Worm (Caenorhabditis elegans) whole organism, L4 larva: ENCODE results near the gene srsx-27.

Experiments used
- F37D6.2 ChIP-seq: sonication (generic microtip); optimal IDR thresholded peaks from 2 replicates; lab custom pipeline; 2016; ENCODE audit warnings: mild to moderate bottlenecking, missing genetic modification characterization, missing compliant biosample characterization
- Y105C5A.15 ChIP-seq: fragments of 200-800 bp; sonication (Bioruptor generic); IDR thresholded peaks from 2 replicates; pipeline ENCODE4 v1.3.6; 2022; ENCODE audit warnings: missing genetic modification characterization, missing compliant biosample characterization
- ZK546.5 ChIP-seq, 2 experiments: sonication (generic microtip); optimal IDR thresholded peaks; 2 replicates each; lab custom pipeline; 2017; ENCODE audit warnings: missing biosample characterization in 2 of 2, missing genetic modification characterization in 2 of 2
- aha-1 ChIP-seq: fragments of 150-350 bp; peaks from one replicate; lab custom pipeline; 2014; ENCODE audit warnings: missing biosample characterization, missing genetic modification characterization
- aly-2 ChIP-seq: sonication (generic microtip); optimal IDR thresholded peaks from 2 replicates; lab custom pipeline; 2018; ENCODE audit warnings: missing biosample characterization, missing genetic modification characterization
- ces-1 ChIP-seq: fragments of 150-350 bp; sonication (generic microtip); optimal IDR thresholded peaks from 4 replicates; lab custom pipeline; 2014; ENCODE audit warnings: missing biosample characterization, missing genetic modification reagents, missing genetic modification characterization
- ctbp-1 ChIP-seq: fragments of 200-800 bp; sonication (Bioruptor generic); IDR thresholded peaks from 2 replicates; pipeline ENCODE4 v1.3.6; 2022; ENCODE audit warnings: missing genetic modification reagents, missing genetic modification characterization, missing compliant biosample characterization
- daf-16 ChIP-seq, 3 experiments: sonication (generic microtip); optimal IDR thresholded peaks; 2 replicates each; lab custom pipeline; 2016 to 2017; ENCODE audit warnings: missing genetic modification characterization in 3 of 3, missing genetic modification reagents in 3 of 3, mild to moderate bottlenecking in 2 of 3, missing compliant biosample characterization in 2 of 3, missing biosample characterization in 1 of 3, moderate library complexity in 1 of 3
- dpl-1 ChIP-seq: fragments of 150-350 bp; optimal IDR thresholded peaks from 2 replicates; lab custom pipeline; 2014; ENCODE audit warnings: missing biosample characterization, missing genetic modification reagents, missing genetic modification characterization
- dve-1 ChIP-seq: sonication (generic microtip); optimal IDR thresholded peaks from 2 replicates; lab custom pipeline; 2017; ENCODE audit warnings: antibody characterized with exemption, mild to moderate bottlenecking, missing genetic modification characterization, missing compliant biosample characterization; ENCODE audit not compliant: insufficient read depth
- egl-43 ChIP-seq: fragments of 200-800 bp; sonication (Bioruptor generic); IDR thresholded peaks from 2 replicates; pipeline ENCODE4 v1.3.6; 2022; ENCODE audit warnings: missing genetic modification reagents, missing genetic modification characterization, missing compliant biosample characterization
- hif-1 ChIP-seq, 2 experiments: sonication (generic microtip); optimal IDR thresholded peaks; 2 replicates each; lab custom pipeline; 2016 to 2017; ENCODE audit warnings: missing compliant biosample characterization in 2 of 2, missing genetic modification characterization in 2 of 2, missing genetic modification reagents in 2 of 2, missing genotype in 2 of 2, mild to moderate bottlenecking in 1 of 2
- hlh-11 ChIP-seq: fragments of 200-800 bp; sonication (Bioruptor generic); optimal IDR thresholded peaks from 2 replicates; lab custom pipeline; 2018; ENCODE audit warnings: mild to moderate bottlenecking, missing genetic modification characterization, missing compliant biosample characterization
- hlh-30 ChIP-seq: sonication (generic microtip); optimal IDR thresholded peaks from 2 replicates; lab custom pipeline; 2017; ENCODE audit warnings: antibody characterized with exemption, mild to moderate bottlenecking, missing genetic modification characterization, missing compliant biosample characterization; ENCODE audit not compliant: insufficient read depth
- hmg-1.1 ChIP-seq: fragments of 200-800 bp; sonication (Bioruptor generic); IDR thresholded peaks from 2 replicates; pipeline ENCODE4 v1.3.6; 2022; ENCODE audit warnings: missing genetic modification reagents, missing genetic modification characterization, missing compliant biosample characterization
- jun-1 ChIP-seq: fragments of 150-350 bp; optimal IDR thresholded peaks from 2 replicates; lab custom pipeline; 2014; ENCODE audit warnings: missing biosample characterization, missing genetic modification reagents, missing genetic modification characterization
- lin-1 ChIP-seq: fragments of 200-800 bp; sonication (Bioruptor generic); IDR thresholded peaks from 2 replicates; pipeline ENCODE4 v1.3.6; 2022; ENCODE audit warnings: missing genetic modification reagents, missing genetic modification characterization, missing compliant biosample characterization
- lin-15B ChIP-seq: fragments of 150-350 bp; sonication (generic microtip); optimal IDR thresholded peaks from 3 replicates; lab custom pipeline; 2014; ENCODE audit warnings: missing biosample characterization, missing genetic modification characterization
- lin-29 ChIP-seq: fragments of 200-800 bp; sonication (Bioruptor generic); IDR thresholded peaks from 2 replicates; pipeline ENCODE4 v1.3.6; 2022; ENCODE audit warnings: missing genetic modification reagents, missing genetic modification characterization, missing compliant biosample characterization
- lin-38 ChIP-seq: fragments of 200-800 bp; sonication (Bioruptor generic); IDR thresholded peaks from 2 replicates; pipeline ENCODE4 v1.3.6; 2022; ENCODE audit warnings: missing genetic modification reagents, missing genetic modification characterization, missing compliant biosample characterization
- lsy-2 ChIP-seq, 2 experiments: fragments of 150-350 bp in 1 of 2; sonication (generic microtip) in 1 of 2; optimal IDR thresholded peaks; 2 replicates each; lab custom pipeline; 2014 to 2017; ENCODE audit warnings: missing biosample characterization in 2 of 2, missing genetic modification characterization in 2 of 2
- mdl-1 ChIP-seq, 2 experiments: fragments of 150-350 bp in 1 of 2; sonication (generic microtip) in 1 of 2; optimal IDR thresholded peaks; 2 replicates each; lab custom pipeline; 2014 to 2017; ENCODE audit warnings: missing biosample characterization in 2 of 2, missing genetic modification characterization in 2 of 2
- mdt-29 ChIP-seq: fragments of 200-800 bp; sonication (Bioruptor generic); IDR thresholded peaks from 2 replicates; pipeline ENCODE4 v1.3.6; 2022; ENCODE audit warnings: missing genetic modification reagents, missing genetic modification characterization, missing compliant biosample characterization
- mxl-3 ChIP-seq: fragments of 200-800 bp; sonication (Bioruptor generic); optimal IDR thresholded peaks from 2 replicates; lab custom pipeline; 2018; ENCODE audit warnings: mild to moderate bottlenecking, missing genetic modification characterization, missing compliant biosample characterization
- nhr-10 ChIP-seq: fragments of 150-350 bp; optimal IDR thresholded peaks from 2 replicates; lab custom pipeline; 2014; ENCODE audit warnings: missing biosample characterization, missing genetic modification characterization
- nhr-102 ChIP-seq: sonication (generic microtip); optimal IDR thresholded peaks from 2 replicates; lab custom pipeline; 2016; ENCODE audit warnings: mild to moderate bottlenecking, missing genetic modification characterization, moderate library complexity, missing compliant biosample characterization
- nhr-11 ChIP-seq: fragments of 150-350 bp; optimal IDR thresholded peaks from 2 replicates; lab custom pipeline; 2014; ENCODE audit warnings: missing biosample characterization, missing genetic modification characterization
- nhr-25 ChIP-seq: sonication (generic microtip); optimal IDR thresholded peaks from 2 replicates; lab custom pipeline; 2017; ENCODE audit warnings: missing genetic modification characterization, mild to moderate bottlenecking, missing compliant biosample characterization, antibody characterized with exemption, moderate library complexity, borderline replicate concordance; ENCODE audit not compliant: insufficient read depth
- nhr-28 ChIP-seq: fragments of 150-350 bp; optimal IDR thresholded peaks from 2 replicates; lab custom pipeline; 2014; ENCODE audit warnings: missing biosample characterization, missing genetic modification characterization
- nhr-6 ChIP-seq: fragments of 150-350 bp; optimal IDR thresholded peaks from 2 replicates; lab custom pipeline; 2014; ENCODE audit warnings: missing biosample characterization, missing genetic modification characterization
- nhr-77 ChIP-seq: fragments of 150-350 bp; optimal IDR thresholded peaks from 2 replicates; lab custom pipeline; 2014; ENCODE audit warnings: missing biosample characterization, missing genetic modification characterization
- unc-62 ChIP-seq, 3 experiments: fragments of 150-350 bp in 1 of 3; sonication (generic microtip); optimal IDR thresholded peaks in 2 of 3; peaks in 1 of 3; 1 replicate in 1 of 3; 2 replicates in 2 of 3; lab custom pipeline; 2014 to 2017; ENCODE audit warnings: missing biosample characterization in 3 of 3, missing genetic modification characterization in 3 of 3, missing genetic modification reagents in 3 of 3, missing genotype in 1 of 3

The srsx-27 gene

ce11 chrV:10178166-10178565 is 28.3 kb downstream of the srsx-27 start (continued):
- TF ChIP-seq lin-1 (GFP tag; lab: Robert Waterston, UW) (no peak), hlh-30 (tag; lab: Kevin White, UChicago) (peak; percentile 64), dpl-1 (GFP tag; lab: Kevin White, UChicago) (peak; percentile 27), nhr-11 (peak; percentile 33), lin-38 (GFP tag; lab: Robert Waterston, UW) (peak; percentile 93), aly-2 (no peak), nhr-6 (tag; lab: Kevin White, UChicago) (no peak), ctbp-1 (GFP tag; lab: Robert Waterston, UW) (0 out of 2 replicates have a peak, but pooled peaks have one; percentile 22), lsy-2 (tag; optimal IDR thresholded peaks at IDR 0.05; lab: Kevin White, UChicago) (peak in 1 of 2 experiments; percentile 64), mdt-29 (GFP tag; lab: Robert Waterston, UW) (no peak), hlh-11 (tag; lab: Kevin White, UChicago) (peak; percentile 59), mdl-1 (tag; optimal IDR thresholded peaks at IDR 0.05; lab: Kevin White, UChicago) (peak in 1 of 2 experiments; percentile 17), F37D6.2 (tag; lab: Kevin White, UChicago) (no peak), nhr-28 (tag; lab: Kevin White, UChicago) (peak; percentile 40), ZK546.5 (tag; optimal IDR thresholded peaks at IDR 0.05; lab: Kevin White, UChicago) (no peak)

DNA sequence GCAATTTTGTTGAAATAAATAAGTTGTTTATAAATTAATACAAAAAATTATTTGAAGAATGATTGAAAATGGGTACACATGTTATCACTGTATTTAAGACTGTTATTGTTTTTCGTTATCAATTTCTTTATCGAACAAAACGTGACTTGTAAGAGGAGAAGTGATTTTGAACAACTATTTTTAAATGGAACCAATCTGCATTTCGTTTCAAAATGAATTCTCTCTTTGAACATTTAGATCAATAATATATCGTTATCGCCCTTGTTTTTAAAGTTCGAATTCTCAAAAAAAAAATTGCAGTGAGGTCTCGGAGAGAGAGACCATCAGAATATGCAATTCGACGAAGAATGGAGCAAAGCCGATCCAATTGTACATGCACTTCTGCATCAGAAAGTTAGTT is 29.4 kb downstream of the srsx-27 start, which contains the start of gene cul-5:
Gene cul-5 (plus strand): TSS at position 301 of the 400 bp plus-strand sequence.
- TF ChIP-seq nhr-28 (tag; lab: Kevin White, UChicago): peak; percentile 27
- TF ChIP-seq daf-16 (GFP tag; optimal IDR thresholded peaks at IDR 0.05; lab: Kevin White, UChicago): no peak
- peak; percentile 49 for TF ChIP-seq daf-16 (tag; optimal IDR thresholded peaks at IDR 0.05; lab: Kevin White, UChicago)
- no peak for TF ChIP-seq nhr-10 (tag; lab: Kevin White, UChicago)
- peak in 1 of 2 experiments; percentile 74 for TF ChIP-seq hif-1 (tag; optimal IDR thresholded peaks at IDR 0.05; lab: Kevin White, UChicago)
- TF ChIP-seq dve-1 (tag; lab: Kevin White, UChicago): peak; percentile 4
- no peak for TF ChIP-seq egl-43 (GFP tag; lab: Robert Waterston, UW)

DNA sequence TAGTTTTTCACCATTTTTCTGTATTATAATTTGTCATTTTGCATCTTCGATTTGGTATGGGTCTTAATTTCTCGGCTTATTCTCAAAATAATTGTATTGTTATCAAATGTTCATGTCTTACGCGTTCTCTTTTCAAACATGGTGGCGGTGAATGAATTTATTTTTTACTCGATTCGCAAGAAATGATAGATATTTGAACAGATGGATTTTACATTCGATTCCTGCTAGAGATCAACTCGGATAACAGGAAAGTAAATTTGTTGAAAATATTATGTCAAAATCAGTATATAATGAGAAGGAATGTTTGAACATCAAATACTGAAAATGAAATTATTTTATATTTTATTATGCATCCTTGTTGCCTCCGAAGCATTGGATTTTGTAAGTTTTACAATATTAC is 33.2 kb downstream of the srsx-27 start, which contains the start of gene ZK856.4:
Gene ZK856.4 (plus strand): TSS at position 301 of the 400 bp plus-strand sequence.
- TF ChIP-seq Y105C5A.15 (GFP tag; lab: Robert Waterston, UW) (no peak), lin-1 (GFP tag; lab: Robert Waterston, UW) (no peak), ces-1 (GFP tag; lab: Kevin White, UChicago) (no peak), nhr-102 (no peak), lin-15B (tag; lab: Kevin White, UChicago) (no peak), nhr-77 (tag; lab: Kevin White, UChicago) (no peak), lin-29 (no peak), mxl-3 (GFP tag; lab: Kevin White, UChicago) (no peak), hmg-1.1 (GFP tag; lab: Robert Waterston, UW) (no peak), jun-1 (tag; lab: Kevin White, UChicago) (no peak), mdt-29 (GFP tag; lab: Robert Waterston, UW) (no peak), dpl-1 (GFP tag; lab: Kevin White, UChicago) (no peak), hlh-11 (tag; lab: Kevin White, UChicago) (no peak)
- TF ChIP-seq, all 104 proteins: peak for 0

- peak in 1 of 2 experiments; percentile 77 for TF ChIP-seq unc-62 (GFP tag; optimal IDR thresholded peaks at IDR 0.05 in 1 of 2; lab: Kevin White, UChicago)
- TF ChIP-seq unc-62 (tag; optimal IDR thresholded peaks at IDR 0.05; lab: Kevin White, UChicago): no peak
- TF ChIP-seq aha-1: peak; percentile 66
- TF ChIP-seq nhr-25 (tag; lab: Kevin White, UChicago): no peak
Measured at ce11 chrV:10183810-10184209, 34.0 kb downstream of the srsx-27 start.
